Worm (Caenorhabditis elegans) whole organism, mixed stage, embryonic: ENCODE results near the gene alkb-1.

Experiments
- ceh-39 ChIP-seq: fragments of 150-350 bp; optimal IDR thresholded peaks from 2 replicates; lab custom pipeline; 2014; ENCODE audit warnings: missing biosample characterization, missing genetic modification characterization
- cnd-1 ChIP-seq: fragments of 200-800 bp; sonication (Bioruptor generic); optimal IDR thresholded peaks from 2 replicates; lab custom pipeline; 2018; ENCODE audit warnings: mild to moderate bottlenecking, missing genetic modification characterization, missing compliant biosample characterization
- elt-1 ChIP-seq: sonication (generic microtip); optimal IDR thresholded peaks from 2 replicates; lab custom pipeline; 2017; ENCODE audit warnings: missing genetic modification characterization, mild to moderate bottlenecking, missing compliant biosample characterization, antibody characterized with exemption, moderate library complexity, borderline replicate concordance; ENCODE audit not compliant: insufficient read depth
- mab-5 ChIP-seq: fragments of 150-350 bp; optimal IDR thresholded peaks from 2 replicates; lab custom pipeline; 2014; ENCODE audit warnings: missing biosample characterization, missing genetic modification characterization
- mep-1 ChIP-seq: fragments of 150-350 bp; optimal IDR thresholded peaks from 2 replicates; lab custom pipeline; 2017; ENCODE audit warnings: missing biosample characterization, missing genetic modification reagents, missing genetic modification characterization, inconsistent platforms
- nhr-12 ChIP-seq: fragments of 150-350 bp; optimal IDR thresholded peaks from 2 replicates; lab custom pipeline; 2014; ENCODE audit warnings: missing biosample characterization, missing genetic modification characterization
- nhr-237 ChIP-seq: fragments of 150-350 bp; optimal IDR thresholded peaks from 2 replicates; lab custom pipeline; 2014; ENCODE audit warnings: missing biosample characterization, missing genetic modification characterization
- nhr-76 ChIP-seq: sonication (generic microtip); optimal IDR thresholded peaks from 2 replicates; lab custom pipeline; 2017; ENCODE audit warnings: missing biosample characterization, missing genetic modification characterization
- pha-4 ChIP-seq: fragments of 150-350 bp; optimal IDR thresholded peaks from 2 replicates; lab custom pipeline; 2018; ENCODE audit warnings: missing biosample characterization, missing genetic modification reagents, missing genetic modification characterization
- unc-120 ChIP-seq: sonication (generic microtip); optimal IDR thresholded peaks from 2 replicates; lab custom pipeline; 2017; ENCODE audit warnings: missing genetic modification characterization, missing compliant biosample characterization; ENCODE audit not compliant: poor library complexity, severe bottlenecking
- unc-62 ChIP-seq: fragments of 150-350 bp; optimal IDR thresholded peaks from 2 replicates; lab custom pipeline; 2014; ENCODE audit warnings: missing biosample characterization, missing genetic modification reagents, missing genetic modification characterization
- zip-8 ChIP-seq: fragments of 150-350 bp; optimal IDR thresholded peaks from 2 replicates; lab custom pipeline; 2014; ENCODE audit warnings: missing biosample characterization, missing genetic modification characterization
- ztf-11 ChIP-seq: fragments of 150-350 bp; optimal IDR thresholded peaks from 2 replicates; lab custom pipeline; 2014; ENCODE audit warnings: missing biosample characterization, missing genetic modification characterization

DNA sequence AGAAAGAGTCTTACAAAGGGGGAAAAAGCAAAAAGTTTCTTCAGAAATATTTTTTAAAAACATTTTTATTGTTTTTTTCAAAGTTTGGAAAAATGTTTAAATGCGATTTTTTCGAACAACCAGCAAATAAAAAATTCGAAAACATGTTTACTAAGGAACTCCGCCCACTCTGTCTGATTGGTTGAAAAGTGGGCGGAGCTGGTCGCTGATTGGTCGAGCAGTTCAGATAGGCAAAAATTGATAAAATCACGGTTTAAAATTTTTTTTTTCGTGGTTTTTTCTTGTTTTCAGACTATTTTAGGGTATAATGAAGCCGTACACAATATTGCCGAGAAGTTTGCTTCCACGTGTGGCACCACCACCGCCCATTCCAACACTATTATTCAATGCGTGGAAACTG, 40.1 kb upstream of the alkb-1 start:
- TF ChIP-seq cnd-1 (tag; lab: Kevin White, UChicago) (no peak), nhr-237 (no peak), unc-120 (tag; lab: Kevin White, UChicago) (no peak), mab-5 (tag; lab: Kevin White, UChicago) (no peak), ceh-39 (no peak), ztf-11 (tag; lab: Kevin White, UChicago) (no peak), mep-1 (tag; lab: Kevin White, UChicago) (no peak), zip-8 (tag; lab: Kevin White, UChicago) (no peak), unc-62 (GFP tag; lab: Kevin White, UChicago) (no peak), pha-4 (tag; lab: Kevin White, UChicago) (no peak), nhr-76 (tag; lab: Kevin White, UChicago) (no peak), elt-1 (tag; lab: Kevin White, UChicago) (no peak), nhr-12 (no peak)
